Fruit fly (Drosophila melanogaster) whole organism, prepupa: ENCODE measurements around the gene CG2972.

Experiments used
- Blimp-1 ChIP-seq: fragments of 200-800 bp; sonication (Bioruptor generic); optimal IDR thresholded peaks from 3 replicates; lab custom pipeline; 2017; ENCODE audit warnings: missing biosample characterization, missing genetic modification characterization, mild to moderate bottlenecking, moderate library complexity, missing genetic modification reagents
- CG10631 ChIP-seq: fragments of 200-800 bp; sonication (Bioruptor generic); optimal IDR thresholded peaks from 2 replicates; lab custom pipeline; 2016; ENCODE audit warnings: missing biosample characterization, missing genetic modification characterization
- CG10669 ChIP-seq: fragments of 200-800 bp; sonication (Bioruptor generic); optimal IDR thresholded peaks from 3 replicates; lab custom pipeline; 2018; ENCODE audit warnings: missing biosample characterization, mild to moderate bottlenecking, missing genetic modification characterization, moderate library complexity
- CG11294 ChIP-seq: fragments of 200-800 bp; sonication (Bioruptor generic); IDR thresholded peaks from 2 replicates; pipeline ENCODE4 v1.3.6; 2022; ENCODE audit warnings: missing biosample characterization, missing genetic modification characterization
- CG11902 ChIP-seq: fragments of 200-800 bp; sonication (Bioruptor generic); optimal IDR thresholded peaks from 3 replicates; lab custom pipeline; 2016; ENCODE audit warnings: missing biosample characterization, missing genetic modification characterization
- CG15336 ChIP-seq: fragments of 200-800 bp; sonication (Bioruptor generic); IDR thresholded peaks from 2 replicates; pipeline ENCODE4 v1.3.6; 2022; ENCODE audit warnings: missing biosample characterization, missing genetic modification characterization
- CG1621 ChIP-seq: fragments of 200-800 bp; sonication (Bioruptor generic); optimal IDR thresholded peaks from 3 replicates; lab custom pipeline; 2018; ENCODE audit warnings: missing biosample characterization, mild to moderate bottlenecking, missing genetic modification characterization
- CG16779 ChIP-seq: fragments of 200-800 bp; sonication (Bioruptor generic); optimal IDR thresholded peaks from 3 replicates; lab custom pipeline; 2017; ENCODE audit warnings: missing biosample characterization, mild to moderate bottlenecking, missing genetic modification characterization
- CG31627 ChIP-seq: fragments of 200-800 bp; sonication (Bioruptor generic); optimal IDR thresholded peaks from 3 replicates; lab custom pipeline; 2016; ENCODE audit warnings: missing biosample characterization, missing genetic modification characterization
- CG32006 ChIP-seq: fragments of 200-800 bp; sonication (Bioruptor generic); optimal IDR thresholded peaks from 3 replicates; lab custom pipeline; 2017; ENCODE audit warnings: missing biosample characterization, mild to moderate bottlenecking, missing genetic modification characterization
- CG34406 ChIP-seq: fragments of 200-800 bp; sonication (Bioruptor generic); optimal IDR thresholded peaks from 3 replicates; lab custom pipeline; 2016; ENCODE audit warnings: missing biosample characterization, missing genetic modification characterization
- CG4318 ChIP-seq: fragments of 200-800 bp; sonication (Bioruptor generic); optimal IDR thresholded peaks from 3 replicates; lab custom pipeline; 2017; ENCODE audit warnings: missing biosample characterization, mild to moderate bottlenecking, missing genetic modification characterization
- CG6163 ChIP-seq: fragments of 200-800 bp; sonication (Bioruptor generic); IDR thresholded peaks from 3 replicates; pipeline ENCODE4 v1.3.6; 2022; ENCODE audit warnings: missing biosample characterization, missing genetic modification characterization
- CG6276 ChIP-seq: fragments of 200-800 bp; sonication (Bioruptor generic); optimal IDR thresholded peaks from 2 replicates; lab custom pipeline; 2017; ENCODE audit warnings: missing biosample characterization, mild to moderate bottlenecking, missing genetic modification characterization
- CG6792 ChIP-seq: fragments of 200-800 bp; sonication (Bioruptor generic); optimal IDR thresholded peaks from 3 replicates; lab custom pipeline; 2016; ENCODE audit warnings: missing biosample characterization, missing genetic modification characterization
- CG8119 ChIP-seq: fragments of 200-800 bp; sonication (Bioruptor generic); IDR thresholded peaks from 3 replicates; pipeline ENCODE4 v1.3.6; 2022; ENCODE audit warnings: missing biosample characterization, missing genetic modification characterization
- CG8632 ChIP-seq: fragments of 200-800 bp; sonication (Bioruptor generic); optimal IDR thresholded peaks from 3 replicates; lab custom pipeline; 2016; ENCODE audit warnings: missing biosample characterization, missing genetic modification characterization
- CG9139 ChIP-seq: fragments of 200-800 bp; sonication (Bioruptor generic); optimal IDR thresholded peaks from 3 replicates; lab custom pipeline; 2017; ENCODE audit warnings: missing biosample characterization, mild to moderate bottlenecking, missing genetic modification characterization
- Eip75B ChIP-seq: fragments of 200-800 bp; sonication (Bioruptor generic); optimal IDR thresholded peaks from 3 replicates; lab custom pipeline; 2016; ENCODE audit warnings: missing biosample characterization, missing genetic modification characterization
- Eip78C ChIP-seq: fragments of 200-800 bp; sonication (Bioruptor generic); peaks from one replicate; lab custom pipeline; 2016; ENCODE audit warnings: missing biosample characterization, missing genetic modification characterization
- Eip93F ChIP-seq: fragments of 200-800 bp; sonication (Bioruptor generic); optimal IDR thresholded peaks from 2 replicates; lab custom pipeline; 2016; ENCODE audit warnings: missing biosample characterization, mild to moderate bottlenecking, missing genetic modification characterization
- Ets21C ChIP-seq: fragments of 200-800 bp; sonication (Bioruptor generic); optimal IDR thresholded peaks from 3 replicates; lab custom pipeline; 2016; ENCODE audit warnings: missing biosample characterization, missing genetic modification characterization
- Gug ChIP-seq: fragments of 200-800 bp; sonication (Bioruptor generic); IDR thresholded peaks from 2 replicates; pipeline ENCODE4 v1.3.6; 2022; ENCODE audit warnings: missing biosample characterization, missing genetic modification characterization
- Hr39 ChIP-seq: fragments of 200-800 bp; sonication (Bioruptor generic); optimal IDR thresholded peaks from 2 replicates; lab custom pipeline; 2016; ENCODE audit warnings: missing biosample characterization, missing genetic modification characterization
- Hr4 ChIP-seq: fragments of 200-800 bp; sonication (Bioruptor generic); optimal IDR thresholded peaks from 3 replicates; lab custom pipeline; 2016; ENCODE audit warnings: missing biosample characterization, missing genetic modification characterization
- Lpt ChIP-seq: fragments of 200-800 bp; sonication (Bioruptor generic); optimal IDR thresholded peaks from 3 replicates; lab custom pipeline; 2016; ENCODE audit warnings: missing biosample characterization, missing genetic modification characterization
- Met ChIP-seq: fragments of 200-800 bp; sonication (Bioruptor generic); optimal IDR thresholded peaks from 3 replicates; lab custom pipeline; 2016; ENCODE audit warnings: missing biosample characterization, missing genetic modification characterization
- OdsH ChIP-seq: fragments of 200-800 bp; sonication (Bioruptor generic); optimal IDR thresholded peaks from 3 replicates; lab custom pipeline; 2016; ENCODE audit warnings: missing biosample characterization, missing genetic modification characterization
- Sox102F ChIP-seq: fragments of 200-800 bp; sonication (Bioruptor generic); optimal IDR thresholded peaks from 2 replicates; lab custom pipeline; 2016; ENCODE audit warnings: missing biosample characterization, mild to moderate bottlenecking, missing genetic modification characterization
- Sox15 ChIP-seq: fragments of 200-800 bp; sonication (Bioruptor generic); optimal IDR thresholded peaks from 3 replicates; lab custom pipeline; 2016; ENCODE audit warnings: missing biosample characterization, missing genetic modification characterization
- achi ChIP-seq: fragments of 200-800 bp; sonication (Bioruptor generic); optimal IDR thresholded peaks from 3 replicates; lab custom pipeline; 2016; ENCODE audit warnings: missing biosample characterization, missing genetic modification characterization
- cyc ChIP-seq: fragments of 200-800 bp; sonication (Bioruptor generic); optimal IDR thresholded peaks from 3 replicates; lab custom pipeline; 2016; ENCODE audit warnings: missing biosample characterization, missing genetic modification characterization
- dac ChIP-seq: fragments of 200-800 bp; sonication (Bioruptor generic); optimal IDR thresholded peaks from 2 replicates; lab custom pipeline; 2017; ENCODE audit warnings: missing biosample characterization, mild to moderate bottlenecking, missing genetic modification characterization
- eg ChIP-seq: fragments of 200-800 bp; sonication (Bioruptor generic); IDR thresholded peaks from 3 replicates; pipeline ENCODE4 v1.3.6; 2022; ENCODE audit warnings: missing biosample characterization, missing genetic modification characterization
- esn ChIP-seq: fragments of 200-800 bp; sonication (Bioruptor generic); optimal IDR thresholded peaks from 2 replicates; lab custom pipeline; 2016; ENCODE audit warnings: missing biosample characterization, mild to moderate bottlenecking, missing genetic modification characterization, moderate library complexity
- fd59A ChIP-seq: fragments of 200-800 bp; sonication (Bioruptor generic); optimal IDR thresholded peaks from 2 replicates; lab custom pipeline; 2017; ENCODE audit warnings: missing biosample characterization, mild to moderate bottlenecking, missing genetic modification characterization, missing genetic modification reagents
- fkh ChIP-seq: fragments of 200-800 bp; sonication (Bioruptor generic); optimal IDR thresholded peaks from 3 replicates; lab custom pipeline; 2017; ENCODE audit warnings: missing biosample characterization, mild to moderate bottlenecking, missing genetic modification characterization, moderate library complexity
- pdm3 ChIP-seq: fragments of 200-800 bp; sonication (Bioruptor generic); optimal IDR thresholded peaks from 3 replicates; lab custom pipeline; 2016; ENCODE audit warnings: missing biosample characterization, missing genetic modification characterization
- salr ChIP-seq, 2 experiments: fragments of 200-800 bp; sonication (Bioruptor generic); optimal IDR thresholded peaks; 3 replicates each; lab custom pipeline; 2016 to 2018; ENCODE audit warnings: missing biosample characterization in 2 of 2, missing genetic modification characterization in 2 of 2, mild to moderate bottlenecking in 1 of 2
- spab ChIP-seq: fragments of 200-800 bp; sonication (Bioruptor generic); optimal IDR thresholded peaks from 2 replicates; lab custom pipeline; 2017; ENCODE audit warnings: missing biosample characterization, mild to moderate bottlenecking, missing genetic modification characterization, missing genetic modification reagents
- ss ChIP-seq, 2 experiments: fragments of 200-800 bp; sonication (Bioruptor generic); optimal IDR thresholded peaks; 2 replicates in 1 of 2; 3 replicates in 1 of 2; lab custom pipeline; 2017 to 2018; ENCODE audit warnings: mild to moderate bottlenecking in 2 of 2, missing biosample characterization in 2 of 2, missing genetic modification characterization in 2 of 2, moderate library complexity in 1 of 2
- svp ChIP-seq: fragments of 200-800 bp; sonication (Bioruptor generic); peaks from one replicate; lab custom pipeline; 2016; ENCODE audit warnings: missing biosample characterization, missing genetic modification characterization
- topi ChIP-seq: fragments of 200-800 bp; sonication (Bioruptor generic); optimal IDR thresholded peaks from 3 replicates; lab custom pipeline; 2016; ENCODE audit warnings: missing biosample characterization, missing genetic modification characterization
- vri ChIP-seq: fragments of 200-800 bp; sonication (Bioruptor generic); optimal IDR thresholded peaks from 3 replicates; lab custom pipeline; 2016; ENCODE audit warnings: missing biosample characterization, mild to moderate bottlenecking, missing genetic modification characterization

Gene CG2972

DNA sequence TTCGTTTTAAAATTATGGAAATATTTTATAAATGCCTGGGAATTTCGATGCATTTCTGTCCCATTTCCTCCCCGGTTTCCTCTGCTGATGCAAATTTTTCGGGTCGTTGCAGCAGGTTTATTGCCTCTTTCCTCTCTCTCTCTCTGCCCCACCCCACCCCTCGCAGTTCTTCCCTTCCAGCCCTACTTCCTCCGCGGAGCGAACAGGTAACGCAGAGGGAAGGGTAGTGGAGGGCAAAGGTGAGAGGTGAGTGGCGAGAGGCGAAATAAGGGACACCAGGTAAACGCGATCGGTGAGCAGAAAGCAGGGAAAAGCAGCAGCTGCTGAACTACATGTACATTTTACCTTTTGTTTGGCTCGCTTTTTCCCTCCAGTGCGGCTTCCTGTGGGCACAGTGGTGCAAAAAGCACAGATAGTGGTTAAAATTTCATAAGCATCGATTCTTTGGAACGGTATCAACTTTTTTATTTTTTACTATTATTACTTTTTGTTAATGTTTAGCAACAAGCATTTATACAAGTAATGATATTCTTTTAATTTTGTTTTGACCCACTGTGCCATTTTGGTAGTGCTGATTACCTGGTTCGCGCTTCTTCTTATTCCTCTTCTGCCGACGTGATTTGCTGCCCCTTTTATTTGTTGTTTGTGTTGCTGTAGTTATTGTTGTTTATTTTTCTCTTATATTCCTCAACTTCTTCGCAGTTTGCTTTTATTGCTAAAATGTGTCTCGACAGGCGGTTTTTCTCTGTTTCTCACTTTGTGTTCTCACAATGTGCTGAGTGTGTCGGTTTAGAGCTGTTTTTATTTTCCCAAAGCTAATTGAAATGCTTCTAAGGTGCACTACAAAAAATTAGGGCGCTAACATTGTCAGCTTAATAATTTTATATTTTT lies 5.3 kb downstream of the CG2972 start (continued):
- TF ChIP-seq CG10669 (peak; percentile 81), vri (GFP tag; lab: Kevin White, UChicago) (peak; percentile 76), CG9139 (GFP tag; lab: Kevin White, UChicago) (peak; percentile 69), Eip75B (GFP tag; lab: Kevin White, UChicago) (peak; percentile 74), CG1621 (tag; lab: Kevin White, UChicago) (peak; percentile 76), pdm3 (GFP tag; lab: Kevin White, UChicago) (peak; percentile 82), Sox102F (GFP tag; lab: Kevin White, UChicago) (peak; percentile 86), esn (GFP tag; lab: Kevin White, UChicago) (peak; percentile 87), CG34406 (GFP tag; lab: Kevin White, UChicago) (peak; percentile 85), CG31627 (GFP tag; lab: Kevin White, UChicago) (peak; percentile 77), dac (GFP tag; lab: Kevin White, UChicago) (peak; percentile 42), Met (GFP tag; lab: Kevin White, UChicago) (peak; percentile 88), spab (GFP tag; lab: Kevin White, UChicago) (peak; percentile 71), CG15336 (GFP tag; lab: Robert Waterston, UW) (peak; percentile 71), CG4318 (GFP tag; lab: Kevin White, UChicago) (peak; percentile 39), CG8119 (GFP tag; lab: Robert Waterston, UW) (peak; percentile 80), ss (GFP tag; optimal IDR thresholded peaks at IDR 0.05; lab: Kevin White, UChicago) (peak; percentile 72 to 76), Hr39 (GFP tag; lab: Kevin White, UChicago) (peak; percentile 74), CG6792 (GFP tag; lab: Kevin White, UChicago) (peak; percentile 86), CG11294 (GFP tag; lab: Robert Waterston, UW) (peak; percentile 44; the same call in 1 of the 2 replicates), CG32006 (GFP tag; lab: Kevin White, UChicago) (peak; percentile 62), OdsH (GFP tag; lab: Kevin White, UChicago) (peak; percentile 81), svp (GFP tag; lab: Kevin White, UChicago) (peak; percentile 91)
- TF ChIP-seq, all 60 proteins: peak for 58

DNA sequence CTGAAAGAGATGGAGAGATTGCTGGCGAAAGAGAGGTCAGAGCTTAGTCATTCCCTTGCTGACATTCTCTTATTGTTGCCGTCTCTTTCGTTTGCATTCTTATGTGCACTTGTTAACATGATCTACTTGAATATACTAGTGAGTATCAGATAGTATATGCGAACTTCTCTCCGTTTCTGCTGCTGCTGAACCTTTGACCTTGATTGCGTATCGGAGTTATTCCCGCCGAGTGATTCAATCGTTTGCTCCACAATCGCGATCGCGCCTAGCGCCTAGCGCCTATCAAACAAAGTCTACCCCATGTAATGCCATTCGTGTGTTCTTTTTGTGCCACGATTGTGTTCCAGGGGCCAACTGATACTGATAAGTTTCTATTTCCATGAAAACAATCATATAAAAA lies 6.2 kb downstream of the CG2972 start:
- TF ChIP-seq achi (GFP tag; lab: Kevin White, UChicago) (no peak), Met (GFP tag; lab: Kevin White, UChicago) (no peak), Ets21C (no peak), fd59A (GFP tag; lab: Kevin White, UChicago) (no peak), CG11902 (GFP tag; lab: Kevin White, UChicago) (no peak), Eip75B (GFP tag; lab: Kevin White, UChicago) (no peak), CG6276 (GFP tag; lab: Kevin White, UChicago) (peak; percentile 3), topi (GFP tag; lab: Kevin White, UChicago) (no peak), CG16779 (tag; lab: Kevin White, UChicago) (no peak), CG9139 (GFP tag; lab: Kevin White, UChicago) (no peak), CG8632 (GFP tag; lab: Kevin White, UChicago) (no peak), Sox15 (GFP tag; lab: Kevin White, UChicago) (no peak), Gug (GFP tag; lab: Robert Waterston, UW) (no peak), cyc (GFP tag; lab: Kevin White, UChicago) (no peak), Blimp-1 (no peak), CG10631 (GFP tag; lab: Kevin White, UChicago) (no peak), fkh (GFP tag; lab: Kevin White, UChicago) (no peak), CG32006 (GFP tag; lab: Kevin White, UChicago) (no peak), eg (GFP tag; lab: Robert Waterston, UW) (0 out of 3 replicates have a peak, but pooled peaks have one; percentile 22), CG8119 (GFP tag; lab: Robert Waterston, UW) (no peak), Sox102F (GFP tag; lab: Kevin White, UChicago) (no peak), Eip93F (no peak), CG4318 (GFP tag; lab: Kevin White, UChicago) (no peak), svp (GFP tag; lab: Kevin White, UChicago) (peak; percentile 69), ss (GFP tag; optimal IDR thresholded peaks at IDR 0.05; lab: Kevin White, UChicago) (no peak), CG15336 (GFP tag; lab: Robert Waterston, UW) (no peak), CG6163 (GFP tag; lab: Robert Waterston, UW) (no peak), Eip78C (GFP tag; lab: Kevin White, UChicago) (peak; percentile 25), pdm3 (GFP tag; lab: Kevin White, UChicago) (no peak), CG10669 (no peak), Hr4 (GFP tag; lab: Kevin White, UChicago) (no peak), salr (GFP tag; optimal IDR thresholded peaks at IDR 0.05; lab: Kevin White, UChicago) (no peak), CG1621 (tag; lab: Kevin White, UChicago) (no peak), Lpt (GFP tag; lab: Kevin White, UChicago) (no peak)
